Worm (Caenorhabditis elegans): Measurements from ENCODE around the gene F07G11.4.

DNA sequence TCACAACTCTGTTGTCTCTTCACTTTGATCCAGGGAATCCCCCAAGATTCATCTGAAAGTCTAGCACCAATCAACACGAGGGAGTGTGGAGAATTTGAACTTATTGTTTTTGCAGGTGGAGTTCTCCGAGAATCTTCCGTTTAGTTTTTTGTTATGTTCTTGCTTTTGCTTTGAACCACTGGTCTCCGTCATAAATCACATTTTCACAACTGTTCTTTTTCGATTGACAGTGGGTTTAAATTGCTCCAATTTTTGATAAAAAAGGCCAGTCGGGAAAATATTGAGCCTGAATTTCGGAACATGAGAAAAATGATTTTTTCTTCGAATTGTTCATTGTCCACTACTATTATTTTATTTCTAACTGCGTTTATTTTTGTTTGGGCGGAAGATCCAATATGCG, 26.7 kb upstream of the F07G11.4 start, which contains the start of gene F10G2.10:
- TF ChIP-seq ZK185.1 (tag; optimal IDR thresholded peaks at IDR 0.05; ENCODE audit: poor library complexity, severe bottlenecking) (no peak), T07F8.4 (tag; optimal IDR thresholded peaks at IDR 0.05) (no peak), hmg-20 (GFP tag; IDR thresholded peaks at IDR 0.05) (no peak), repo-1 (tag; optimal IDR thresholded peaks at IDR 0.05) (no peak), unc-130 (GFP tag; optimal IDR thresholded peaks at IDR 0.05) (no peak), F22D6.2 (tag; optimal IDR thresholded peaks at IDR 0.05) (no peak), him-1 (tag; optimal IDR thresholded peaks at IDR 0.05) (no peak), nfya-1 (tag; optimal IDR thresholded peaks at IDR 0.05; ENCODE audit: borderline replicate concordance, insufficient read depth) (no peak)
